Worm (Caenorhabditis elegans) whole organism, midembryonic: ENCODE results near the gene ZC190.8.

Experiments used
- T22C8.4 ChIP-seq: fragments of 200-800 bp; sonication (Bioruptor generic); IDR thresholded peaks from 2 replicates; pipeline ENCODE4 v1.3.6; 2022; ENCODE audit warnings: missing genetic modification characterization, missing compliant biosample characterization
- cog-1 ChIP-seq: sonication (generic microtip); optimal IDR thresholded peaks from 2 replicates; lab custom pipeline; 2016; ENCODE audit warnings: missing genetic modification characterization, missing compliant biosample characterization
- flt-1 ChIP-seq: fragments of 200-800 bp; sonication (Bioruptor generic); IDR thresholded peaks from 2 replicates; pipeline ENCODE4 v1.3.6; 2022; ENCODE audit warnings: missing genetic modification characterization, missing compliant biosample characterization
- klf-2 ChIP-seq: fragments of 200-800 bp; sonication (Bioruptor generic); conservative IDR thresholded peaks from 2 replicates; pipeline ENCODE4 v1.3.6; 2022; ENCODE audit warnings: missing genetic modification reagents, missing genetic modification characterization, missing compliant biosample characterization
- med-1 ChIP-seq: sonication (generic microtip); optimal IDR thresholded peaks from 2 replicates; lab custom pipeline; 2017; ENCODE audit warnings: missing genetic modification characterization, mild to moderate bottlenecking, missing compliant biosample characterization, antibody characterized with exemption, missing genetic modification reagents; ENCODE audit not compliant: insufficient read depth
- ref-1 ChIP-seq: fragments of 200-800 bp; sonication (Bioruptor generic); conservative IDR thresholded peaks from 2 replicates; pipeline ENCODE4 v1.3.6; 2022; ENCODE audit warnings: missing genetic modification reagents, missing genetic modification characterization, missing compliant biosample characterization
- tab-1 ChIP-seq: fragments of 200-800 bp; sonication (Bioruptor generic); IDR thresholded peaks from 2 replicates; pipeline ENCODE4 v1.3.6; 2022; ENCODE audit warnings: missing genetic modification characterization, missing compliant biosample characterization
- ztf-23 ChIP-seq: fragments of 200-800 bp; sonication (Bioruptor generic); IDR thresholded peaks from 2 replicates; pipeline ENCODE4 v1.3.6; 2022; ENCODE audit warnings: missing genetic modification reagents, missing genetic modification characterization, missing compliant biosample characterization
- ztf-29 ChIP-seq: fragments of 200-800 bp; sonication (Bioruptor generic); IDR thresholded peaks from 2 replicates; pipeline ENCODE4 v1.3.6; 2022; ENCODE audit warnings: missing genetic modification reagents, missing genetic modification characterization, missing compliant biosample characterization

Gene ZC190.8

DNA sequence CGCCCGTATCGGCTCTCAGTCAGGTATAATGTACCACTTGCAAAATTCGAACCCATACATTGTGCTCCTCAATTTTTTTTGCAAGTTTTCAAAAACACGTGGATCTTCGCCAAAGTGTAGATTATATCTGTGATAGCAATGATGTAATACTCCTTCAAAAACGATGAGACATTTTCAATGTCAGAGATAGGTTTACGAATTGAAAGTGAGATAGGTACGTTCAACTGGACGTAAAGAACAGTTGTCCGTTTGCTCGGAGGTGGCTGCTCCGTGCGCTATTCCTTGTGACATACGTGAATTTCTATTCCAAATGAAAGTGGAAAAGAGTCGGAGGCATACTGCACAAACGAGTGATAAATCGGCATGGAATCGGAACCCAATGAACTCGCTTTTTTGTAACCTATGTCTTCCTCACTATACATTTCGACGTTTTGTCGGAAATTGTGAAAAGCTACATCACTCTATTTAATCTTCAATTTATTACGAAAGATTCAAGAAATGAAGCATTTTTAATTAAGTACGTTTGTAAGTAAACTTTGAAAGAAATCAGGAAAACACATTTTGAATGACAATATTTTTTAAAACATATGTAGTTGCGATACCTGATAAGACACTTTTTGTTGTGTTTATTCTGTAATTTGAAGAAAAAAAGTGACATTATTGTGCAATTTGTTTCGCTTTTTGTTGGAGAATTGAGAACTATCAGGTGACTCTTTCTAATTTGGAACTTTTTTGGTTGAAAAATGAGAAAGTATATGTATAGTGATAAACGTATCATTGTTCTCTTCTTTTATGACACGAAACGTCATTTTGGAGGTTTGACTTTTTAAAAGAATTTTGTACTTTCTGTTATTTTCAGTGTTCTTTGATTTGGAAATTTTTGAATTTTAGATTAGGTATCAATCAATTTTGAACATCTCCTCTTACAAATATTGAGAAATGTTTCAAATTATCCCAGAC lies 32.9 kb downstream of the ZC190.8 start:
- TF ChIP-seq klf-2 (GFP tag; lab: Robert Waterston, UW), result no peak
- TF ChIP-seq T22C8.4 (GFP tag; lab: Robert Waterston, UW), result no peak
- TF ChIP-seq tab-1 (GFP tag; lab: Robert Waterston, UW), result no peak
- no peak for TF ChIP-seq ztf-23
- no peak for TF ChIP-seq med-1 (GFP tag; lab: Kevin White, UChicago)
- TF ChIP-seq flt-1 (GFP tag; lab: Robert Waterston, UW), result no peak
- no peak for TF ChIP-seq ztf-29

- no peak for TF ChIP-seq med-1 (GFP tag; lab: Kevin White, UChicago)
- TF ChIP-seq ztf-29, result no peak
Observed at ce11 chrV:8653080-8653821, 34.4 kb downstream of the ZC190.8 start.

DNA sequence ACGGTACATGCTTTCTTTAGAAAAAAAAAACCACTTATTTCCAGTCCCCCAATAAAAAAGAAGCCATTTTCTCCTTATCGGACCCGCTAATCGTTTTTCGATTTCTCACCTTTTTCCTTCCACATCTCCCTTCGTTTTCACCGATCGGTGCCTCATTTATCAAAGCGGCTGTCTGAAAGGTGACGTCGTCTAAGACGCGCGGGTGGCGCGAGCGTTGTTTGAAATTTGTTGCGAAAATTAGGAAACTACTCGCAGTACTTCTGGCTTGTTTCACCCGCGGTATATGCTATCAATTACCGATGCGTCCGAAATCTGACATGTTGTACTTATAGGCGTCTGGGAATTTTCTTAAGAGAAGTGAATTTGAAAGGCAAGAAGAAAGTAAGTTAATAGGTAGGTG lies 35.4 kb downstream of the ZC190.8 start:
- TF ChIP-seq ztf-29 (no peak), T22C8.4 (GFP tag; lab: Robert Waterston, UW) (no peak), ztf-23 (no peak), ref-1 (GFP tag; lab: Robert Waterston, UW) (no peak), klf-2 (GFP tag; lab: Robert Waterston, UW) (no peak)

ce11 chrV:8651007-8651711 lies 36.4 kb downstream of the ZC190.8 start:
- TF ChIP-seq flt-1 (GFP tag; lab: Robert Waterston, UW) (no peak), cog-1 (tag; lab: Kevin White, UChicago) (no peak), ztf-23 (no peak), tab-1 (GFP tag; lab: Robert Waterston, UW) (no peak), ztf-29 (no peak), klf-2 (GFP tag; lab: Robert Waterston, UW) (no peak), ref-1 (GFP tag; lab: Robert Waterston, UW) (no peak), med-1 (GFP tag; lab: Kevin White, UChicago) (no peak), T22C8.4 (GFP tag; lab: Robert Waterston, UW) (no peak)

DNA sequence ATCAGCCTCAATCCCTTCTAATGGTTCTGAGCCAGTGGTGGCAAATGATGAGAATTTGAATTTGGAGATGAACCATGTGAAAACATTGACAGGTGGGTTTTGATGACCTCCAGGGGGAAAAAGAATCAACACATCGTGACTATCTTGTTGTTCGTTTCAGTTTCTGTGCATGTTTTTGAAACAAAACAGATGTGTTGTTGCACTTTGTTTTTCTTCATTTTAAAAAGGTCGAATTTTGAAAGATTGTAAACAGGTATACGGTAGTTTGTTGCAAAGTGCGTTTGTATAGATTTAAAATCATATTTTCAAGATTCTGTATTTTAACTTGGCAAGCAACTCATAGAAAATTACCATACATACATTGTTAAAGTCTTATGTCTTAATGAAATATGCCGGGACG lies 37.2 kb downstream of the ZC190.8 start:
- TF ChIP-seq ztf-29, result no peak

DNA sequence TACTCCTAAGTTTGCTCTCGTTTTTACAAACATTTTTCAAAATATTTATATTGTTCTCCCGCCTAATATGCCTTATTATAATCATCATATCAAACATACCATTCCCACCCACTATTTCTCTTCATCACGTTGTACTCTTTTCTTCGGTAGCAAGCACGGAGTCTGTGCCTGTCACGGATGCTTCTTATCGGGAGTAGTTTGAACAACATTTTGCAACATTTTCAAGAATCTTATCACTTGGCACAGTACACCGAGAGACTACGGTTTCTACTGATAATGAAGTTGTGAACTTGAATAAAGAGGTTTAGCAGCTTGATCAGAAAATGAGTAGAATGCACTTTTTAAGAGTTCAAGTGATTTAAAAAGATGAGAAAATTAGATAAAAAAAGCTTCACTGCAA lies 39.4 kb downstream of the ZC190.8 start:
- TF ChIP-seq ztf-29 (no peak), klf-2 (GFP tag; lab: Robert Waterston, UW) (no peak), med-1 (GFP tag; lab: Kevin White, UChicago) (no peak), ztf-23 (no peak), cog-1 (tag; lab: Kevin White, UChicago) (no peak), T22C8.4 (GFP tag; lab: Robert Waterston, UW) (no peak), ref-1 (GFP tag; lab: Robert Waterston, UW) (no peak), tab-1 (GFP tag; lab: Robert Waterston, UW) (no peak), flt-1 (GFP tag; lab: Robert Waterston, UW) (no peak)

DNA sequence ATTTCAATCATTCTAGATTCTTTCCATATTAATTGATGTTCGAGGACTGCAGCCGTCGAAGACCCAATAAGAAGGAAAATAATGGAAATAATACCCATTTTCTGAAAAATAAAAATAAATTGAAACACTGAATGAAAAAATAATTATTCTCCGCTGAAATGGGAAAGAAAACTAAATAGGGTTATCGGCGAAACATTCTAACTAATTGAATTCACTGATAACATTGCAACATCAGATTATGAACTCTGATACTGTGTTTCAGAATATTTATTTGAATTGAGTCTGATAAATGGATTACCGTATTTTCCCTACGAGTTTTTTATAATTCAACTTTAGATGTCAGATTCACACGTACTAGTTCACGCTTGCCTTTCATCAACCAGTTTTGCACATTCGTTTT lies 44.5 kb downstream of the ZC190.8 start, which contains the start of gene asp-13:
TSS of gene asp-13 (minus strand) at position 101 of the 400 bp plus-strand sequence.
- TF ChIP-seq cog-1 (tag; lab: Kevin White, UChicago) (no peak), klf-2 (GFP tag; lab: Robert Waterston, UW) (no peak), ztf-23 (no peak), ztf-29 (no peak), tab-1 (GFP tag; lab: Robert Waterston, UW) (no peak), ref-1 (GFP tag; lab: Robert Waterston, UW) (no peak), T22C8.4 (GFP tag; lab: Robert Waterston, UW) (no peak), med-1 (GFP tag; lab: Kevin White, UChicago) (no peak), flt-1 (GFP tag; lab: Robert Waterston, UW) (no peak)

DNA sequence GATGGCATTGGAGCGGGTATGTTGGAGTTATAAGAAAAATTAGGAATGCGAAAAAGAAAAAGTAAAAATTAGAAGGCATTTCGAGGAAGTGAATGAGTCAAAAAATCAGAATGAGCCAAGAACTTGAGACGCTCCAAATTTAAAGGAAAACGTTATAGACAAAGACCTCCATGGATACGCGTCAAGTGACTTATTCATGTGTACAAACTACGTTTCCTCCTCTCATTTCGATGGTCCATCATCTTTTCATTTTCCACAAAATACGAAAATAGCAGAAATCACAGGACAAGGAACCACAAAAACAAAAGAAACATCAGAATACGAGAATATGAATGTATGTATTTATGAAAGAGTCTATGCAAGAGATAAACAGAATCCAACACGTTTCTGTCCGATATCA lies 46.3 kb downstream of the ZC190.8 start, which contains the start of gene F28A12.3:
TSS of gene F28A12.3 (minus strand) at position 101 of the 400 bp plus-strand sequence.
- TF ChIP-seq ztf-23, result no peak
- TF ChIP-seq ztf-29, result no peak
- no peak for TF ChIP-seq ref-1 (GFP tag; lab: Robert Waterston, UW)

DNA sequence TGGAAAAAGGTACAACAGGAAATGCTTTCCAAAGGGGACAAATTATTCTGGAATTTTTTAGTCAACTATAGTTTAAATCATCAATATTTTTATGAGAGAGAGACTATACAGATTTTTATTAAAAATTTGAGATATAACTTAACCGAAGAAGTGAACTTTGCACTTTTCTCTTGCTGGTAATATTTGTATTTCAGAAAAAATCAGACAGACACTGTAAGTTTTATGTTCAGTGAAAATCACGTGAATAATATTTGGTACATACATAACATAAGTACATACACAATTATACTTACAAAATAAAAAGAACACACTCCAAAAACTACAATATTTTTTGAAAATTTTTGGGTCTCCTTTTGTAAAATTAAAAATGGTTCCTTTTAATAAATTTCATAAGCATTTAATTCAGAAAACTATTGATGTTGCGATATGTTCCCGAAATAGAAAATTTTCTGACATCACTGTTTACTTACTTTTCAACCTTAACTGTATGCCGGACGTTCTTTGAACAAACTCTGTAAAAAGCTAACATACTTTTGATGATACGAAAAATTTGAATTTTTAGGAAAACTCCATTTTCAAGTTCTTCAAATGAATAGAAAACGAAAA lies 49.8 kb downstream of the ZC190.8 start, which contains the start of the genes F28A12.10 and acd-4:
TSS of gene F28A12.10 (minus strand) at position 101 of the 606 bp plus-strand sequence.
TSS of gene acd-4 (plus strand) at position 556 of the 606 bp plus-strand sequence.
- TF ChIP-seq tab-1 (GFP tag; lab: Robert Waterston, UW) (no peak), flt-1 (GFP tag; lab: Robert Waterston, UW) (no peak), ztf-23 (no peak), ztf-29 (no peak), ref-1 (GFP tag; lab: Robert Waterston, UW) (no peak), T22C8.4 (GFP tag; lab: Robert Waterston, UW) (no peak), cog-1 (tag; lab: Kevin White, UChicago) (no peak), klf-2 (GFP tag; lab: Robert Waterston, UW) (no peak), med-1 (GFP tag; lab: Kevin White, UChicago) (no peak)
